Fruit fly (Drosophila melanogaster) whole organism, prepupa: ENCODE results near the gene nyo.

Experiments
- Blimp-1 ChIP-seq: fragments of 200-800 bp; sonication (Bioruptor generic); optimal IDR thresholded peaks from 3 replicates; lab custom pipeline; 2017; ENCODE audit warnings: missing biosample characterization, missing genetic modification characterization, mild to moderate bottlenecking, moderate library complexity, missing genetic modification reagents
- CG10631 ChIP-seq: fragments of 200-800 bp; sonication (Bioruptor generic); optimal IDR thresholded peaks from 2 replicates; lab custom pipeline; 2016; ENCODE audit warnings: missing biosample characterization, missing genetic modification characterization
- CG10669 ChIP-seq: fragments of 200-800 bp; sonication (Bioruptor generic); optimal IDR thresholded peaks from 3 replicates; lab custom pipeline; 2018; ENCODE audit warnings: missing biosample characterization, mild to moderate bottlenecking, missing genetic modification characterization, moderate library complexity
- CG11294 ChIP-seq: fragments of 200-800 bp; sonication (Bioruptor generic); IDR thresholded peaks from 2 replicates; pipeline ENCODE4 v1.3.6; 2022; ENCODE audit warnings: missing biosample characterization, missing genetic modification characterization
- CG11902 ChIP-seq: fragments of 200-800 bp; sonication (Bioruptor generic); optimal IDR thresholded peaks from 3 replicates; lab custom pipeline; 2016; ENCODE audit warnings: missing biosample characterization, missing genetic modification characterization
- CG15336 ChIP-seq: fragments of 200-800 bp; sonication (Bioruptor generic); IDR thresholded peaks from 2 replicates; pipeline ENCODE4 v1.3.6; 2022; ENCODE audit warnings: missing biosample characterization, missing genetic modification characterization
- CG16779 ChIP-seq: fragments of 200-800 bp; sonication (Bioruptor generic); optimal IDR thresholded peaks from 3 replicates; lab custom pipeline; 2017; ENCODE audit warnings: missing biosample characterization, mild to moderate bottlenecking, missing genetic modification characterization
- CG31627 ChIP-seq: fragments of 200-800 bp; sonication (Bioruptor generic); optimal IDR thresholded peaks from 3 replicates; lab custom pipeline; 2016; ENCODE audit warnings: missing biosample characterization, missing genetic modification characterization
- CG34406 ChIP-seq: fragments of 200-800 bp; sonication (Bioruptor generic); optimal IDR thresholded peaks from 3 replicates; lab custom pipeline; 2016; ENCODE audit warnings: missing biosample characterization, missing genetic modification characterization
- CG6792 ChIP-seq: fragments of 200-800 bp; sonication (Bioruptor generic); optimal IDR thresholded peaks from 3 replicates; lab custom pipeline; 2016; ENCODE audit warnings: missing biosample characterization, missing genetic modification characterization
- CG7368 ChIP-seq: fragments of 200-800 bp; sonication (Bioruptor generic); optimal IDR thresholded peaks from 3 replicates; lab custom pipeline; 2016; ENCODE audit warnings: missing biosample characterization, missing genetic modification characterization
- CG8119 ChIP-seq: fragments of 200-800 bp; sonication (Bioruptor generic); IDR thresholded peaks from 3 replicates; pipeline ENCODE4 v1.3.6; 2022; ENCODE audit warnings: missing biosample characterization, missing genetic modification characterization
- CG8319 ChIP-seq: fragments of 200-800 bp; sonication (Bioruptor generic); optimal IDR thresholded peaks from 3 replicates; lab custom pipeline; 2016; ENCODE audit warnings: missing biosample characterization, missing genetic modification characterization
- CG8632 ChIP-seq: fragments of 200-800 bp; sonication (Bioruptor generic); optimal IDR thresholded peaks from 3 replicates; lab custom pipeline; 2016; ENCODE audit warnings: missing biosample characterization, missing genetic modification characterization
- CG9139 ChIP-seq: fragments of 200-800 bp; sonication (Bioruptor generic); optimal IDR thresholded peaks from 3 replicates; lab custom pipeline; 2017; ENCODE audit warnings: missing biosample characterization, mild to moderate bottlenecking, missing genetic modification characterization
- Eip78C ChIP-seq: fragments of 200-800 bp; sonication (Bioruptor generic); peaks from one replicate; lab custom pipeline; 2016; ENCODE audit warnings: missing biosample characterization, missing genetic modification characterization
- Eip93F ChIP-seq: fragments of 200-800 bp; sonication (Bioruptor generic); optimal IDR thresholded peaks from 2 replicates; lab custom pipeline; 2016; ENCODE audit warnings: missing biosample characterization, mild to moderate bottlenecking, missing genetic modification characterization
- Ets21C ChIP-seq: fragments of 200-800 bp; sonication (Bioruptor generic); optimal IDR thresholded peaks from 3 replicates; lab custom pipeline; 2016; ENCODE audit warnings: missing biosample characterization, missing genetic modification characterization
- Hr38 ChIP-seq: sonication (Bioruptor generic); optimal IDR thresholded peaks from 2 replicates; lab custom pipeline; 2016; ENCODE audit warnings: missing biosample characterization, missing genetic modification characterization
- OdsH ChIP-seq: fragments of 200-800 bp; sonication (Bioruptor generic); optimal IDR thresholded peaks from 3 replicates; lab custom pipeline; 2016; ENCODE audit warnings: missing biosample characterization, missing genetic modification characterization
- Sox102F ChIP-seq: fragments of 200-800 bp; sonication (Bioruptor generic); optimal IDR thresholded peaks from 2 replicates; lab custom pipeline; 2016; ENCODE audit warnings: missing biosample characterization, mild to moderate bottlenecking, missing genetic modification characterization
- Sox15 ChIP-seq: fragments of 200-800 bp; sonication (Bioruptor generic); optimal IDR thresholded peaks from 3 replicates; lab custom pipeline; 2016; ENCODE audit warnings: missing biosample characterization, missing genetic modification characterization
- acj6 ChIP-seq: fragments of 200-800 bp; sonication (Bioruptor generic); optimal IDR thresholded peaks from 3 replicates; lab custom pipeline; 2016; ENCODE audit warnings: missing biosample characterization, missing genetic modification characterization
- dac ChIP-seq: fragments of 200-800 bp; sonication (Bioruptor generic); optimal IDR thresholded peaks from 2 replicates; lab custom pipeline; 2017; ENCODE audit warnings: missing biosample characterization, mild to moderate bottlenecking, missing genetic modification characterization
- dsx ChIP-seq: fragments of 200-800 bp; optimal IDR thresholded peaks from 3 replicates; lab custom pipeline; 2019; ENCODE audit warnings: missing biosample characterization, mild to moderate bottlenecking, missing genetic modification characterization, moderate library complexity; ENCODE audit not compliant: poor library complexity, severe bottlenecking
- eg ChIP-seq: fragments of 200-800 bp; sonication (Bioruptor generic); IDR thresholded peaks from 3 replicates; pipeline ENCODE4 v1.3.6; 2022; ENCODE audit warnings: missing biosample characterization, missing genetic modification characterization
- fd59A ChIP-seq: fragments of 200-800 bp; sonication (Bioruptor generic); optimal IDR thresholded peaks from 2 replicates; lab custom pipeline; 2017; ENCODE audit warnings: missing biosample characterization, mild to moderate bottlenecking, missing genetic modification characterization, missing genetic modification reagents
- fkh ChIP-seq: fragments of 200-800 bp; sonication (Bioruptor generic); optimal IDR thresholded peaks from 3 replicates; lab custom pipeline; 2017; ENCODE audit warnings: missing biosample characterization, mild to moderate bottlenecking, missing genetic modification characterization, moderate library complexity
- pdm3 ChIP-seq: fragments of 200-800 bp; sonication (Bioruptor generic); optimal IDR thresholded peaks from 3 replicates; lab custom pipeline; 2016; ENCODE audit warnings: missing biosample characterization, missing genetic modification characterization
- salr ChIP-seq, 2 experiments: fragments of 200-800 bp; sonication (Bioruptor generic); optimal IDR thresholded peaks; 3 replicates each; lab custom pipeline; 2016 to 2018; ENCODE audit warnings: missing biosample characterization in 2 of 2, missing genetic modification characterization in 2 of 2, mild to moderate bottlenecking in 1 of 2
- spab ChIP-seq: fragments of 200-800 bp; sonication (Bioruptor generic); optimal IDR thresholded peaks from 2 replicates; lab custom pipeline; 2017; ENCODE audit warnings: missing biosample characterization, mild to moderate bottlenecking, missing genetic modification characterization, missing genetic modification reagents
- ss ChIP-seq, 2 experiments: fragments of 200-800 bp; sonication (Bioruptor generic); optimal IDR thresholded peaks; 2 replicates in 1 of 2; 3 replicates in 1 of 2; lab custom pipeline; 2017 to 2018; ENCODE audit warnings: mild to moderate bottlenecking in 2 of 2, missing biosample characterization in 2 of 2, missing genetic modification characterization in 2 of 2, moderate library complexity in 1 of 2
- svp ChIP-seq: fragments of 200-800 bp; sonication (Bioruptor generic); peaks from one replicate; lab custom pipeline; 2016; ENCODE audit warnings: missing biosample characterization, missing genetic modification characterization
- topi ChIP-seq: fragments of 200-800 bp; sonication (Bioruptor generic); optimal IDR thresholded peaks from 3 replicates; lab custom pipeline; 2016; ENCODE audit warnings: missing biosample characterization, missing genetic modification characterization
- vri ChIP-seq: fragments of 200-800 bp; sonication (Bioruptor generic); optimal IDR thresholded peaks from 3 replicates; lab custom pipeline; 2016; ENCODE audit warnings: missing biosample characterization, mild to moderate bottlenecking, missing genetic modification characterization

nyo gene

DNA sequence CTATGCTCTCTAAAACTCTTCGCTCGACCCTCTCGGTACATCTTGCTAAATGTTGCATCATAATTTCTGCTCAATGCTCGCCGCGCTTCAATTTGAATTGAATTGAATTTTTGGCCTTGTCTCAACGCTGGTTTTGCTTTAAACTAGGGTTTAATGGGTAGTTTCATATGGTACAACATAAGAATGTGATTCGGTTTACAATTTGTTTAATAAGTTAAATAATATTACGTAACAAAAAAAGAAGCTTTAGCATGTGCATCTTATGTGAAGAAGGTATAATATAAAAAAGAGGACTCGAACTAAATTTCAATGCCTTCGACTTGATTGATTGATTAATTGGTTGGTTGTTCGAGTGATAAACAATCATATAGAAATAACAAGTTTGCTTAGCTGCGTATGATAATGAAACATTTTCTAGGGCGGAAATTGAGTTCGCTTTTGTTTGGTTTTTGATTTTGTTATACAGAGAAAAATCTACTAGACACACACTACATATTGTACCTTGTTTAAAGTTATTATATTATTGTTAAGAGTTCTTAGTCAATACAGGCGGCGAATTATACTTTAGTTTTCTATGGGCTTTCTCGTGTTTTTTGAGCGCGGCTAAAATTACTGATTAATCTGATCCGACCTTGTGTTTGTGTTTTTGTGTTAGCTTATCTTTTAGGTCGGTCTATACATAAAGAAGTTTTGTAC is 55.1 kb downstream of the nyo start:
- TF ChIP-seq CG10669 (GFP tag; lab: Kevin White, UChicago) (no peak), Ets21C (GFP tag; lab: Kevin White, UChicago) (no peak), CG34406 (GFP tag; lab: Kevin White, UChicago) (no peak), CG7368 (no peak), svp (GFP tag; lab: Kevin White, UChicago) (no peak), CG8119 (no peak), eg (GFP tag; lab: Robert Waterston, UW) (no peak)

DNA sequence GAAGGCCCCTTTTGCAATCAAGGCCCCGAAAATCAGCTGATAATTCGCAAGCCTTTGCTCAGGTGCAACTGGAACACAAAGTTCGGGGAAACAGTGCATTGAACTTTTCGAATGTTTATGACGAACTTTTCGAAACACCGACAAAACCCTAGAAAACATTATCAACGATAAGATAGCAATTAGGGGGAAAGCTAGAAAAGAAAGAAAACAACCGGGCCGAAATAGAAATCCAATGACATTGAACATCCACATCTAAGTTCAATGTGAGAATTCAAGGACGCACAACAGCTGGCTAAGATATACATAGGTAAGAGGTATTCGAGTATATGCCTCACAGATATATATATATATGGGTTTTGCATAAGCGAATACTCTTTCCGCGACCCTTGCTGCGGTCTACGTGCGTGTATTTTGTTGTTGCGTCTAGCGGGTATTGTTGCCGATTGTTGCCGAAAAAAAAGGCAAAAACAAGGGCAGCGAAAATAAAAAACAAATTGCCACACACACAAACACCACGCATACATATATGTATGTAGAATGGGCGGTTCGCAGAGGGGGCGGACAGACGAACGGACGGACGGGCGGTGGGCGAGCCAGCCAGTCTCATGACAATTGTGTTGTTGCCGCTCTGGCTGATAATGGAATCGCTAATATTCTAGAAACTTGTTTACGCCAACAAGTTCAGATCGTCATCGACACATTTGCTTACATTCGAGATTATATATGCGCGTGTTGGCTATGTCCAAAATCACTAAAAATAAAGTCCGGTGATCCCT is 56.9 kb downstream of the nyo start:
- TF ChIP-seq vri (GFP tag; lab: Kevin White, UChicago) (peak; percentile 94), ss (GFP tag; optimal IDR thresholded peaks at IDR 0.05; lab: Kevin White, UChicago) (no peak), CG8319 (GFP tag; lab: Kevin White, UChicago) (no peak), CG6792 (GFP tag; lab: Kevin White, UChicago) (no peak), CG9139 (GFP tag; lab: Kevin White, UChicago) (no peak), pdm3 (GFP tag; lab: Kevin White, UChicago) (no peak), fkh (GFP tag; lab: Kevin White, UChicago) (peak; percentile 16), Sox102F (GFP tag; lab: Kevin White, UChicago) (no peak), dac (no peak), spab (GFP tag; lab: Kevin White, UChicago) (no peak), CG16779 (tag; lab: Kevin White, UChicago) (no peak), acj6 (GFP tag; lab: Kevin White, UChicago) (no peak), svp (GFP tag; lab: Kevin White, UChicago) (peak; percentile 81), Eip93F (GFP tag; lab: Kevin White, UChicago) (no peak)

DNA sequence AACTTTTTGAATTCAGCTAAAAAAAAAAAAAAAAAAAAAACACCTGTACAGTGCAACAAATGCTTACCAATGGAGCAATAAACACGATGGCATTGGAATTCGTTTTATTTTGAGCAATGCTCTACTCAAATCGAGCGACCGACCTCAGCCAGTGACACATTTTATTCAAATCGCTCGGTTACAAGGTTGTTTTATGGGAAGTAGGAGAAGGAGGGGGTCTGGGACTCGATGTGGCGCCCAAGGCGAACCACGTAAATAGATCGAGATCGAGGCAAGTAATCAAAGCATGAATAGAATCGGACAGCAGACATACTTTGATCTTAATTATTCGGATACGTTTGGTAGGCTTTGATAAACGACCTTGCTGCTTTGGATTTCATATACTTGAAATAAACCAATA is 60.4 kb downstream of the nyo start:
- TF ChIP-seq spab (GFP tag; lab: Kevin White, UChicago) (no peak), Eip78C (GFP tag; lab: Kevin White, UChicago) (no peak), CG16779 (tag; lab: Kevin White, UChicago) (no peak), CG8319 (GFP tag; lab: Kevin White, UChicago) (no peak), Blimp-1 (GFP tag; lab: Kevin White, UChicago) (no peak), ss (GFP tag; optimal IDR thresholded peaks at IDR 0.05; lab: Kevin White, UChicago) (no peak), Ets21C (GFP tag; lab: Kevin White, UChicago) (no peak), CG11902 (GFP tag; lab: Kevin White, UChicago) (no peak), OdsH (GFP tag; lab: Kevin White, UChicago) (no peak), CG31627 (GFP tag; lab: Kevin White, UChicago) (no peak), Hr38 (GFP tag; lab: Kevin White, UChicago) (no peak), CG15336 (no peak), CG10631 (GFP tag; lab: Kevin White, UChicago) (no peak), CG8632 (GFP tag; lab: Kevin White, UChicago) (no peak), topi (no peak), fd59A (no peak), salr (GFP tag; optimal IDR thresholded peaks at IDR 0.05; lab: Kevin White, UChicago) (no peak), CG11294 (GFP tag; lab: Robert Waterston, UW) (no peak), dsx (GFP tag; lab: Kevin White, UChicago) (no peak), Sox15 (no peak)
